Worm (Caenorhabditis elegans) whole organism, L4/young adult: ENCODE results near the gene ceh-100.

Experiments
- W03F9.2 ChIP-seq: fragments of 150-350 bp; optimal IDR thresholded peaks from 2 replicates; lab custom pipeline; 2014; ENCODE audit warnings: missing biosample characterization, missing genetic modification characterization
- dao-5 ChIP-seq: sonication (generic microtip); optimal IDR thresholded peaks from 2 replicates; lab custom pipeline; 2016; ENCODE audit warnings: missing genotype, missing genetic modification characterization, moderate library complexity, missing compliant biosample characterization
- him-1 ChIP-seq: sonication (generic microtip); optimal IDR thresholded peaks from 2 replicates; lab custom pipeline; 2016; ENCODE audit warnings: missing genotype, missing genetic modification reagents, missing genetic modification characterization, missing compliant biosample characterization

DNA sequence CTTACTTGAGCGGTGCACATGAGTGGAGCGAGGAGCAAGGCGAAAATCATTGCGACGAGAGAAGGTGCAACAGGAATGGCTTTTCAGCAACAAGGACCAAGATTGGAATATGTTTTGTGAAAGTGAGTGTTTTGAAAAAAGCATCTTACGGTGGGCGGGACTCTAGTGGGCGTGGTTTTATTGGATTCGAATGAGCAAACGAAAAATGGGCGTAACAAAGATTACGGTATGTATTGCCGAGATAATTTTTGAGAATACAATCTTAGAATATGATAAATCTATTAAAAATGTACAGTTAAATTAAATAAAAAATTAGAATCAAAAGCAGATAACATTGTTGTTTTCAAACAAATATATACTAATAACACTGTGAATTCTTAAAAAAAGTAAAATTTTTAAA is 43.3 kb downstream of the ceh-100 start, which contains the start of gene F49C5.12:
- TF ChIP-seq him-1 (tag; lab: Kevin White, UChicago) (no peak), dao-5 (tag; lab: Kevin White, UChicago) (no peak), W03F9.2 (no peak)
